Worm (Caenorhabditis elegans) whole organism, late embryonic: ENCODE data around the gene mpk-1.

Source experiments
- C08G9.2 ChIP-seq: sonication (generic microtip); optimal IDR thresholded peaks from 2 replicates; lab custom pipeline; 2016; ENCODE audit warnings: mild to moderate bottlenecking, missing genetic modification characterization, moderate library complexity, missing compliant biosample characterization
- ceh-14 ChIP-seq: sonication (generic microtip); optimal IDR thresholded peaks from 2 replicates; lab custom pipeline; 2016; ENCODE audit warnings: missing genotype, missing genetic modification characterization, missing compliant biosample characterization
- ceh-19 ChIP-seq: fragments of 200-800 bp; sonication (Bioruptor generic); optimal IDR thresholded peaks from 2 replicates; lab custom pipeline; 2018; ENCODE audit warnings: mild to moderate bottlenecking, missing genetic modification characterization, missing compliant biosample characterization
- dve-1 ChIP-seq: sonication (generic microtip); optimal IDR thresholded peaks from 2 replicates; lab custom pipeline; 2017; ENCODE audit warnings: antibody characterized with exemption, mild to moderate bottlenecking, missing genetic modification characterization, missing compliant biosample characterization
- elt-2 ChIP-seq: sonication (generic microtip); optimal IDR thresholded peaks from 2 replicates; lab custom pipeline; 2016; ENCODE audit warnings: missing genetic modification reagents, missing genetic modification characterization, missing compliant biosample characterization
- nfya-1 ChIP-seq: sonication (generic microtip); optimal IDR thresholded peaks from 2 replicates; lab custom pipeline; 2017; ENCODE audit warnings: missing genetic modification characterization, mild to moderate bottlenecking, missing compliant biosample characterization, antibody characterized with exemption, moderate library complexity
- pqm-1 ChIP-seq: sonication (generic microtip); optimal IDR thresholded peaks from 2 replicates; lab custom pipeline; 2016; ENCODE audit warnings: missing genetic modification characterization, missing compliant biosample characterization
- sox-4 ChIP-seq: sonication (generic microtip); optimal IDR thresholded peaks from 2 replicates; lab custom pipeline; 2017; ENCODE audit warnings: mild to moderate bottlenecking, missing genetic modification characterization, inconsistent platforms, missing compliant biosample characterization
- unc-55 ChIP-seq: sonication (generic microtip); optimal IDR thresholded peaks from 2 replicates; lab custom pipeline; 2017; ENCODE audit warnings: missing biosample characterization, missing genetic modification reagents, missing genetic modification characterization

ce11 chrIII:4231372-4231771 lies 3.5 kb upstream of the mpk-1 start:
- TF ChIP-seq elt-2 (tag; lab: Kevin White, UChicago) (no peak), pqm-1 (tag; lab: Kevin White, UChicago) (no peak), ceh-19 (GFP tag; lab: Kevin White, UChicago) (no peak), dve-1 (tag; lab: Kevin White, UChicago) (no peak), unc-55 (no peak), nfya-1 (tag; lab: Kevin White, UChicago) (no peak), C08G9.2 (tag; lab: Kevin White, UChicago) (no peak), sox-4 (tag; lab: Kevin White, UChicago) (no peak), ceh-14 (no peak)
